Worm (Caenorhabditis elegans): ENCODE data around the gene ceh-75.

The ceh-75 gene

ce11 chrV:9906115-9906514 lies 15.0 kb upstream of the ceh-75 start, which contains the start of gene fipr-11:
Gene fipr-11 (minus strand): TSS chrV:9906215.
- no peak for TF ChIP-seq lin-15B (tag; optimal IDR thresholded peaks at IDR 0.05)
- TF ChIP-seq C04F5.9 (tag; optimal IDR thresholded peaks at IDR 0.05) = no peak
- no peak for TF ChIP-seq fos-1 (tag; optimal IDR thresholded peaks at IDR 0.05)
- no peak for TF ChIP-seq unc-30 (tag; optimal IDR thresholded peaks at IDR 0.05)
- no peak for TF ChIP-seq fkh-10 (GFP tag; optimal IDR thresholded peaks at IDR 0.05)
- TF ChIP-seq unc-62 (GFP tag; optimal IDR thresholded peaks at IDR 0.05) = no peak
- TF ChIP-seq nhr-12 (tag; optimal IDR thresholded peaks at IDR 0.05) = no peak
- TF ChIP-seq nhr-90 (tag; optimal IDR thresholded peaks at IDR 0.05; ENCODE audit: poor library complexity) = no peak
- TF ChIP-seq grh-1 (GFP tag; IDR thresholded peaks at IDR 0.05) = no peak
- TF ChIP-seq efl-3 (GFP tag; optimal IDR thresholded peaks at IDR 0.05) = no peak
- no peak for TF ChIP-seq nhr-77 (tag; optimal IDR thresholded peaks at IDR 0.05)
- no peak for TF ChIP-seq ceh-88 (GFP tag; IDR thresholded peaks at IDR 0.05)
- TF ChIP-seq nhr-11 (tag; optimal IDR thresholded peaks at IDR 0.05) = no peak

- TF ChIP-seq ztf-4 (tag; optimal IDR thresholded peaks at IDR 0.05) (no peak), ces-1 (GFP tag; optimal IDR thresholded peaks at IDR 0.05) (no peak), ama-1 (optimal IDR thresholded peaks at IDR 0.05) (no peak)
Observed at ce11 chrV:9907205-9907604, 13.9 kb upstream of the ceh-75 start.

- TF ChIP-seq mep-1 (tag; optimal IDR thresholded peaks at IDR 0.05) (no peak), ceh-63 (GFP tag; optimal IDR thresholded peaks at IDR 0.05) (no peak), ztf-11 (tag; optimal IDR thresholded peaks at IDR 0.05) (no peak), sox-4 (tag; optimal IDR thresholded peaks at IDR 0.05) (no peak), hlh-4 (tag; optimal IDR thresholded peaks at IDR 0.05) (no peak), C04F5.9 (tag; optimal IDR thresholded peaks at IDR 0.05) (no peak), C34B4.2 (tag; optimal IDR thresholded peaks at IDR 0.05) (no peak), nhr-237 (tag; optimal IDR thresholded peaks at IDR 0.05) (no peak), ceh-90 (tag; optimal IDR thresholded peaks at IDR 0.05) (no peak), ama-1 (optimal IDR thresholded peaks at IDR 0.05) (no peak), nhr-76 (tag; optimal IDR thresholded peaks at IDR 0.05) (no peak), Y116A8C.19 (tag; optimal IDR thresholded peaks at IDR 0.05; ENCODE audit: borderline replicate concordance) (no peak), efl-3 (GFP tag; optimal IDR thresholded peaks at IDR 0.05) (no peak)
Observed at ce11 chrV:9909624-9910023, 11.5 kb upstream of the ceh-75 start.

ce11 chrV:9911165-9911564 lies 10.0 kb upstream of the ceh-75 start:
- TF ChIP-seq nhr-77 (tag; optimal IDR thresholded peaks at IDR 0.05) (no peak), C16A3.4 (tag; optimal IDR thresholded peaks at IDR 0.05) (no peak), lin-14 (GFP tag; optimal IDR thresholded peaks at IDR 0.05) (peak; percentile 70)

- TF ChIP-seq lin-13 (GFP tag; optimal IDR thresholded peaks at IDR 0.05) (no peak), sptf-1 (tag; optimal IDR thresholded peaks at IDR 0.05) (no peak), isw-1 (GFP tag; IDR thresholded peaks at IDR 0.05) (no peak), hlh-17 (GFP tag; optimal IDR thresholded peaks at IDR 0.05; ENCODE audit: borderline replicate concordance) (no peak), F16B12.6 (tag; optimal IDR thresholded peaks at IDR 0.05) (no peak), unc-86 (tag; optimal IDR thresholded peaks at IDR 0.05) (no peak), lir-3 (tag; optimal IDR thresholded peaks at IDR 0.05; ENCODE audit: poor library complexity) (no peak), lin-15B (tag; optimal IDR thresholded peaks at IDR 0.05) (no peak)
Observed at ce11 chrV:9913863-9914262, 7.3 kb upstream of the ceh-75 start, which contains the start of gene fipr-10. Gene fipr-10 (plus strand): TSS chrV:9914163.

- TF ChIP-seq isw-1 (GFP tag; IDR thresholded peaks at IDR 0.05) (no peak), unc-62 (GFP tag; optimal IDR thresholded peaks at IDR 0.05) (no peak), ets-5 (GFP tag; IDR thresholded peaks at IDR 0.05) (no peak), fkh-8 (tag; optimal IDR thresholded peaks at IDR 0.05) (no peak), snpc-4 (tag; optimal IDR thresholded peaks at IDR 0.05) (no peak), lsy-2 (tag; optimal IDR thresholded peaks at IDR 0.05) (no peak), nhr-71 (tag; optimal IDR thresholded peaks at IDR 0.05) (no peak), hlh-4 (tag; optimal IDR thresholded peaks at IDR 0.05) (no peak), C16A3.4 (tag; optimal IDR thresholded peaks at IDR 0.05) (no peak), mep-1 (tag; optimal IDR thresholded peaks at IDR 0.05) (no peak), grh-1 (GFP tag; IDR thresholded peaks at IDR 0.05) (no peak), fos-1 (tag; optimal IDR thresholded peaks at IDR 0.05) (no peak), lin-15B (tag; optimal IDR thresholded peaks at IDR 0.05) (no peak), unc-98 (GFP tag; IDR thresholded peaks at IDR 0.05) (no peak), tbx-2 (tag; optimal IDR thresholded peaks at IDR 0.05) (no peak), pag-3 (tag; optimal IDR thresholded peaks at IDR 0.05; ENCODE audit: borderline replicate concordance, insufficient read depth) (no peak), lin-35 (GFP tag; optimal IDR thresholded peaks at IDR 0.05) (no peak), dpl-1 (GFP tag; optimal IDR thresholded peaks at IDR 0.05) (no peak)
Observed at ce11 chrV:9915021-9915420, 6.1 kb upstream of the ceh-75 start, which contains the start of gene mec-9. Gene mec-9 (minus strand): TSS chrV:9915121.

Measured in whole organism, L1 larva.